Fruit fly (Drosophila melanogaster): ENCODE data around the gene CG43915.
A peak's percentile ranks its signal among the peaks of the same experiment; 100 is the strongest.

Gene CG43915

DNA sequence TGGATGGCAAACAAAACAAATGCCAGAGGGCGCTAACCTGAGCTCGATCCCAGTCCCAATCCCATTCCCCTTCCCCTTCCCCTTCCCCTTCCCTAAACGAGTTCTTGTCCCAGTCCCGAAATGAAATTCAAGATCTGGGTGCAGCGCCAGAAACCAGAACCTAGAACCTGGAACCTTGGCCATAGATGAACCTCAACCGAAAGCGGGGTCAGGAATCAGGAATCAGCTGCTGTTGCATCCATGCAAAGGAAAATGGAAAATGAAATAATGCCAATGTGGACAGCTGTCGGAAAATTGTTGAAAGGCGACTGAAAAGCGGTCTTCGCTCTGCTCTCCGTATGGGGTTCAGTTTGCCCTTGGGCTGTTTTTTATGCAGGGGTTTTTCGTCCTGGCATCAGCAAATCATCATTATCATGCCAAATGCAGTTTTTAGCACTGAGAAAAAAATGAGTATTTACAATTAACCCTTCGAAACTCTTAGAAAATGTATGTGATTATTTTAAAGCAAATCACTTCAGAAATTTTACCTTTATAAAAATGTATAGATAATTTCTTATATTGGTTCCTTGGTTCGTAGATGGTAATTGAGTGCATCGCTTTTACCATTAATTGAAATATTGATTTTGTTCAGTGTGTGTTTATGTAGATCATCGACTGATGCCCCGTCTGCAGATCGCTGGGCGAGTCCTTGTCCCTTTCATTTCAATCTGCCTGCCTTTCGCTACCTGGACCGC lies 5.1 kb downstream of the CG43915 start:
- TF ChIP-seq CG17801 (GFP tag; optimal IDR thresholded peaks at IDR 0.05; ENCODE audit: partially characterized antibody), result no peak

DNA sequence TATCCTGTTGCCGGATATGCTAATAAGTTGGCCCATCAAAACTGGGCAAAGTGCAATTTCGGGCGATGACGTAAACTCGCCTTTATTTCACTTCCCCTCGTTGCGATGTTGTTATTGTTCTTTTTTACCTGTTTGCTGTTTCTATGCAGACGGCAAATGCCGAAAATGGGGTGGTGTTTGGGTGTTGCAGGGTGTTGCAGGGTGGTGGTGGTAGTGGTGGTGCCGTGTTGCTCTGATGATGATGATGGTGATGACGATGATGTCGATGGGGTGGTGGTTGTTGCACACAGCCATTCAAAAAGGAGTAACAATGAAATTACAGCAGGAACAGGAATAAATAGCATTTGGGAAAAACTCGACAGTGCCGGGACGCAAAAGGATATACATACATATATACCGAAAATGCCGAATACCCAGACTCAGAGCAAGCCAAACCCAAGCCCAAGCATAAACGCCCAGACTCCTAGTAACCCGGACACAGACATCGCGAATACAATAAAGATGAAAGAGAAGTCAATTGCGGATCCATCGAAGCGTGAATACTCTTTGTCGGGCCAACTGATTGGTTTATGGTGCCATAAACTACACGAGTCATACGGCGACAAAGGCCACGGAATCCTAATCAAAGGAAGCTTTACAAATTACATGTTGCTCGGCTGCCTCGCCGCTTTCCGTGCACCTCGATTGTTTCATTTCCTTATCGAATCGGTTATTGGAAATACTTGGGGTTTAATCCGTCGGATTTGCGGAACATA lies 6.2 kb downstream of the CG43915 start:
- no peak for TF ChIP-seq CG17801 (GFP tag; optimal IDR thresholded peaks at IDR 0.05; ENCODE audit: partially characterized antibody)

DNA sequence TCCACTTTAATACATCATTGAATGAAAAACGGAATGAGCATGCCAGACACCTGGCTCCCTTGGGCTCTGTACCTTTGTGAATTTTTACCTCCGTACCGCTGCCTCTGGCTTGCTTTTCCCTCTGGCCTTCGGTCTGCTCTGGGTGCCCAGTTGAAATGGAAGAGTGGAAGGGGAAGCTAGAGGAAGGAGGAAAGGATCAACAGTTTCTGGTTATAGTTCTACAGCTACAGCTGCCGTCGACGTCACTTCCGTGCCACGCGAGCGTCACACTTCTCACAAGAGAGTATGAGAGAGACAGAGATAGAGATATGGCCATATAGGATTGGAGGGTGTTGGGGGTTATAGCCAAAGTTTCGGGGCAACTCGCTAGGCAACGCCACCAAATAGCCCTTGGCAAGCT lies 7.3 kb downstream of the CG43915 start:
- TF ChIP-seq CG17801 (GFP tag; optimal IDR thresholded peaks at IDR 0.05; ENCODE audit: partially characterized antibody), result no peak

dm6 chr3L:3983466-3983946 lies 10.8 kb downstream of the CG43915 start, which contains the start of gene scrt:
scrt (plus strand) TSS chr3L:3983896.
- TF ChIP-seq CG17801 (GFP tag; optimal IDR thresholded peaks at IDR 0.05; ENCODE audit: partially characterized antibody), result no peak

DNA sequence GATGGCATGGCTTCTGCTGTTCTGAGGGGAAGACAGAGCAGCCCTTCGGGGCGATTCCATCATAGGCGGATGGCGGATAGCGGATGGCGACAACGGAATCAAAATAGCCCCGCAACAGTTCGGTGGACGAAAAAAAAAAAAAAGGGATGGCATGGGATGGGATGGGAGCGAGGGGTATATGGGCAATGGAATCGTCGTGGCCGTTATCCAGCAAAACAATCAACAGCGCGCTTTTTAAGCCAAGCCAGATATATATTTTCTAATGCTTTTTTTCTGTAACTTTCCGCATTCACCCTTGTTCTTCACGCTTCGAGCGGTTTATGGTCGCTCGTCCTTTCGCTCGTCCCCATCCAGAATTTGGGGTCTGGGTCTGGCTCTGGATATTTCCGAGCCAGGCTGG lies 22.9 kb downstream of the CG43915 start:
- no peak for TF ChIP-seq CG17801 (GFP tag; optimal IDR thresholded peaks at IDR 0.05; ENCODE audit: partially characterized antibody)

- TF ChIP-seq CG17801 (GFP tag; optimal IDR thresholded peaks at IDR 0.05; ENCODE audit: partially characterized antibody), result no peak
These were observed 28.0 kb downstream of the CG43915 start for dm6 chr3L:4000711-4001110.

DNA sequence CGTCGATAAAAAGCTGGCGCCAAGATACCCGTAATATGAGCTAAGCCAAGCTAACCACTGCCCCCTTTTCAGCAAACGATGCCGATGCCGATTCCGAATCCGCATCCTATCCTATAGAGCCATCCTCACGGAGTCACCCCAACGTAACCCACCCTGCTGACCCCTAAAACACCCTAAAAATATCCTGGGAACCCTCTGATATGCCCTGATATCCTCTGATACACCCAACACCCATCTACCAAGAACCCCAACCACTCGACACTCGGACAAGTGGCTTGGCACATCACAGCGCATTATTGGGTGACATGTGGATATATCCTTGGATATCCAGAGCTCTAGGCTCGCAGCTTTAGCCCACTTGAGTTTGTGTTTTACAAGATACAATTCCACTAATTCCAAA lies 28.8 kb downstream of the CG43915 start:
- no peak for TF ChIP-seq CG17801 (GFP tag; optimal IDR thresholded peaks at IDR 0.05; ENCODE audit: partially characterized antibody)

DNA sequence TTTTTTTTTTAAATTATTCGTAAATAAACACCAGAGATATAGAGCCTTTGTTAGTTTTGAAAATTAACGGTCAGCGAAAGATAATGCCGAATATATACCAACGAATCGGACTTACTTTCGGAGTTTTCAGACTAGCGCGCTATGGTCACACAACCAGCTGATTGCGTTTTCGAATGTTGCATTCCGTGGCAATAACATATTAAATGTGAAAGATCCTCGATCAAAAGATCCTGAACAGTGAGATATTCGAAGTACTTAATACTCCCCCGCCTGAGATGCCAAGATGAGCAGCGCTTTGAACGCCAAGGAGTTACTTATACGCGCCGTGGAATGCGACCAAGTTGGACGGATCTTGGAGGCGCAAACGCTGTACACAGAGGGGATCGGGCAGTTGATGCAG lies 30.6 kb downstream of the CG43915 start, which contains the start of gene CG14985:
Gene CG14985, plus strand, starts transcription at position 159 of the 400 bp plus-strand sequence.
- no peak for TF ChIP-seq CG17801 (GFP tag; optimal IDR thresholded peaks at IDR 0.05; ENCODE audit: partially characterized antibody)

DNA sequence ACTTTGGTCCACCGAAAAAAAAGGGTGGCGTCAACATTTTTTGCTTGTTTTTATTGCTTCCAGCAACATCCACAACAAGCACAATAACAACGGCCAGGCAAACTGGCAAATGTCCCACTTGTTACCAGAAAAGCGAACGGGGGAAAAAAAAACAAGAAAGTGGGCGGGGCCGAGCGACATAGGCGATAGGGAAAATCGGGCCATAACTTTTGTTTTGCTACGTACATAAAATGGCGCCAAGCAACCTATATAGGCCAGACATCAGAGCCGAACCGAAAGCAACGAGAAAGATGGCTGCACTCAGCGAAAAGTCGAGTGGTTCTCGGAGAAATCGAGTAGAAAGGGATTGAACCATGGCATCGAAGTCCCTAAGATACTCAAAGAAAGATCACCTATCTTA lies 34.6 kb downstream of the CG43915 start:
- TF ChIP-seq CG17801 (GFP tag; optimal IDR thresholded peaks at IDR 0.05; ENCODE audit: partially characterized antibody), result no peak

dm6 chr3L:4010122-4010521 lies 37.4 kb downstream of the CG43915 start:
- no peak for TF ChIP-seq CG17801 (GFP tag; optimal IDR thresholded peaks at IDR 0.05; ENCODE audit: partially characterized antibody)

DNA sequence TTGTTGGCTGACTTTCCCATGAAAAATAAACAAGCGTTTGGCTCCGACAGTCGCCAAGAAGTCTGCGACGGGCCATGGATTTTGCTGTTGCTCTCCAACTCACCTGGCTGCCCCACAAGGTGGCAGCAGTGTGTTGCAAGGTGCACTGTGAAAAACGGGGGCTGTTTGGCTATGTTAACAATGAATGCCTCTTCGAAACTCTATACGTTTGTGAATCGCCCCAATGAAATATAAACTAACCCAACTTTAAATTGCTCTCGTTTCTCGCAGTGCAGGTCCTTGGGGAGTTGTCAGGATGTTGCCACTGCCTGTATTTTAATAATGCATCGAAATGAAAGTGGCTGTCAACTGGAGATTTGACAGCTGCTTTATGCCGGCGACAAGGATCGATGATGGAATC lies 41.6 kb downstream of the CG43915 start:
- no peak for TF ChIP-seq CG17801 (GFP tag; optimal IDR thresholded peaks at IDR 0.05; ENCODE audit: partially characterized antibody)

dm6 chr3L:4016754-4017153 lies 44.1 kb downstream of the CG43915 start:
- TF ChIP-seq CG17801 (GFP tag; optimal IDR thresholded peaks at IDR 0.05; ENCODE audit: partially characterized antibody), result no peak

DNA sequence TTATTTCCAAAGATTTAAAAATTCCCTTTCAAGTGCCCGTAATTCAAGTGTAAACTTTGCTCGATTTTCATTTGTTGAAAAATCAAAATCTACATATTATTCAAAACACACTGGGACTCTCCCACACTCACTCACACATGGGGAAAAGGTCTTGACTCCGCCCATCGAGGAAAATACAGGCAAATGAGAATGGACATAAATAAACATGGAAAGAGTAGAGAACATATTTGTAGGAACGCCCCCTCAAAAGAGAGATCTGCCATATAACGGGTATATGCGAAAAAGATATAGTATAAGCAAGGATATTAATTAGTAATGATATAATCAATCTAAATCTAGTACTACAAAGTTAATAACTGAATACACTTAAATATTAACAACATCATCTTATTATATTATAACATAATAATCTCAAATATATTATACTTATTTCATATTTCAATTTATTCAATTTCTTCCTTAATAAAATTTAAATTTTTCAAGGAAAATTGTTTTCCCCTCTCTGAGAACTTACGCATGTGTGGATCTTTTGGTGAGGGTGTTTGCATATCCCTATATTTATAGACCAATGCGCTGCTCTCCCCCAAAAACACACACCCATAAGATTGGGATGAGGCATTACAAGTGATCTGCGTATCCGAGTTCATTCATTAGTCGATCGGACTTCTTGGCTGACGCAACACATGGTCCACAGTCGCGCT lies 45.7 kb downstream of the CG43915 start, which contains the start of gene FoxL1:
Gene FoxL1, plus strand, starts transcription at position 651 of the 701 bp plus-strand sequence.
- TF ChIP-seq CG17801 (GFP tag; optimal IDR thresholded peaks at IDR 0.05; ENCODE audit: partially characterized antibody), result no peak

DNA sequence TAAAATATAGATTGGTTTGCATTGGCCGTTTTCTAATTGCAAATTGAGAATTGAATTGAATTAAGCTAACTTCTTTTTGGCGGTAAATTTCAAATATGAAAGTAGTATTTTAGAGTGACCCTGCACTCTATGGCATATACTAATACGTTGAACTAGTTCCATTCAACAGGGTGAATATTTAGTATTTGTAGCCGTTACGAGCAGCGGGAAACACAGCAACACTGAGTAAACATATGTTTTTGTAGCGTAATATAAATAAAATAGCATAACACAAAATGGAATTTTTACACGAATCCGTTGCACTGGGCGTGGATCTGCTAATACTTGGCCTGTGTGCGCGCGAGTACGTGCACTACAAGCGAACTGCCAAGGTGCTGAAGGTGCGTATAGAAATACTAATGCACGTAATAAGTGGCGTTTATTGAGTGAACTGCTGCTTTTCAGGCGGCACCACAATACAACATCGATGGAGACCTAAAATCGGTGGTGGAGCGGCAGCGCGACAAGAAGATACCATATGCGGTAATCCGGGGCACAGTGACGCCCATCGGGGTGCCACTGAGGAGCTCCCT lies 48.6 kb downstream of the CG43915 start, which contains the start of gene Mul1:
Gene Mul1, plus strand, starts transcription at position 198 of the 572 bp plus-strand sequence.
- peak; percentile 50 for TF ChIP-seq CG17801 (GFP tag; optimal IDR thresholded peaks at IDR 0.05; ENCODE audit: partially characterized antibody)
